In genomic region chrII:5378239-5378521, ce11 we compare ENCODE assay signal across 5 worm cellular contexts.
A peak's percentile ranks its signal among the peaks of the same experiment; 100 is the strongest.
TF ChIP-seq lines count a peak whose summit lies in the region.

No protein-coding gene starts in this region.

TF ChIP-seq in whole organism, L1 larva, 84 proteins besides CTCF, POLR2A, EP300 and RAD21 (continues in another document):
- TF ChIP-seq mdl-1 (tag; optimal IDR thresholded peaks at IDR 0.05; lab: Kevin White, UChicago) (no peak), unc-98 (GFP tag; IDR thresholded peaks at IDR 0.05; lab: Robert Waterston, UW) (no peak), sup-37 (GFP tag; optimal IDR thresholded peaks at IDR 0.05; lab: Kevin White, UChicago) (no peak), fkh-4 (tag; optimal IDR thresholded peaks at IDR 0.05; lab: Kevin White, UChicago; ENCODE audit: borderline replicate concordance) (no peak), lin-14 (GFP tag; optimal IDR thresholded peaks at IDR 0.05; lab: Kevin White, UChicago) (peak; percentile 17), hpl-2 (GFP tag; optimal IDR thresholded peaks at IDR 0.05; lab: Kevin White, UChicago) (no peak), fos-1 (tag; optimal IDR thresholded peaks at IDR 0.05; lab: Kevin White, UChicago) (no peak), pqm-1 (tag; optimal IDR thresholded peaks at IDR 0.05; lab: Kevin White, UChicago) (no peak), Y116A8C.19 (tag; optimal IDR thresholded peaks at IDR 0.05; lab: Kevin White, UChicago; ENCODE audit: borderline replicate concordance) (no peak), sptf-1 (tag; optimal IDR thresholded peaks at IDR 0.05; lab: Kevin White, UChicago) (no peak), xbp-1 (tag; optimal IDR thresholded peaks at IDR 0.05; lab: Kevin White, UChicago) (peak; percentile 13), irx-1 (tag; optimal IDR thresholded peaks at IDR 0.05; lab: Kevin White, UChicago) (no peak), egl-27 (tag; optimal IDR thresholded peaks at IDR 0.05; lab: Kevin White, UChicago) (no peak), lin-35 (GFP tag; optimal IDR thresholded peaks at IDR 0.05; lab: Kevin White, UChicago) (peak; percentile 13 to 47), lin-39 (tag; optimal IDR thresholded peaks at IDR 0.05; lab: Kevin White, UChicago) (no peak), nhr-76 (tag; optimal IDR thresholded peaks at IDR 0.05; lab: Kevin White, UChicago) (no peak), swsn-7 (tag; optimal IDR thresholded peaks at IDR 0.05; lab: Kevin White, UChicago) (no peak), nhr-11 (tag; optimal IDR thresholded peaks at IDR 0.05; lab: Kevin White, UChicago) (no peak), skn-1 (tag; optimal IDR thresholded peaks at IDR 0.05; lab: Kevin White, UChicago) (peak; percentile 92)

TF ChIP-seq in whole organism, L2 larva, 48 proteins besides CTCF, POLR2A, EP300 and RAD21:
- TF ChIP-seq fos-1 (tag; optimal IDR thresholded peaks at IDR 0.05; lab: Kevin White, UChicago) (peak; percentile 8), F13H6.1 (tag; optimal IDR thresholded peaks at IDR 0.05; lab: Kevin White, UChicago) (no peak), nhr-12 (tag; optimal IDR thresholded peaks at IDR 0.05; lab: Kevin White, UChicago) (no peak), nhr-25 (tag; optimal IDR thresholded peaks at IDR 0.05; lab: Kevin White, UChicago) (peak; percentile 5), nhr-129 (tag; optimal IDR thresholded peaks at IDR 0.05; lab: Kevin White, UChicago) (peak; percentile 49), crh-2 (tag; optimal IDR thresholded peaks at IDR 0.05; lab: Kevin White, UChicago) (peak; percentile 28), sma-9 (GFP tag; optimal IDR thresholded peaks at IDR 0.05; lab: Kevin White, UChicago) (peak; percentile 33), sma-9 (tag; optimal IDR thresholded peaks at IDR 0.05; lab: Kevin White, UChicago) (no peak)

TF ChIP-seq in whole organism, L3 larva, 47 proteins besides CTCF, POLR2A, EP300 and RAD21:
- TF ChIP-seq mdl-1 (tag; optimal IDR thresholded peaks at IDR 0.05; lab: Kevin White, UChicago) (no peak), nhr-11 (tag; optimal IDR thresholded peaks at IDR 0.05; lab: Kevin White, UChicago) (no peak), nhr-43 (tag; optimal IDR thresholded peaks at IDR 0.05; lab: Kevin White, UChicago; ENCODE audit: poor library complexity, severe bottlenecking) (peak; percentile 5), aly-2 (tag; optimal IDR thresholded peaks at IDR 0.05; lab: Kevin White, UChicago) (no peak), elt-3 (tag; optimal IDR thresholded peaks at IDR 0.05; lab: Kevin White, UChicago) (no peak), nhr-23 (tag; optimal IDR thresholded peaks at IDR 0.05; lab: Kevin White, UChicago) (peak; percentile 9), skn-1 (tag; optimal IDR thresholded peaks at IDR 0.05; lab: Kevin White, UChicago) (peak; percentile 82), nhr-12 (tag; optimal IDR thresholded peaks at IDR 0.05; lab: Kevin White, UChicago) (no peak), nhr-25 (tag; optimal IDR thresholded peaks at IDR 0.05; lab: Kevin White, UChicago) (peak; percentile 68)

TF ChIP-seq in whole organism, L4 larva, 104 proteins besides CTCF, POLR2A, EP300 and RAD21:
- no peak for TF ChIP-seq ceh-62 (tag; optimal IDR thresholded peaks at IDR 0.05; lab: Kevin White, UChicago)
- TF ChIP-seq madf-9 (GFP tag; conservative IDR thresholded peaks at IDR 0.05; lab: Robert Waterston, UW), result no peak
- peak; percentile 44 for TF ChIP-seq nhr-28 (tag; optimal IDR thresholded peaks at IDR 0.05; lab: Kevin White, UChicago)
- TF ChIP-seq dpl-1 (GFP tag; optimal IDR thresholded peaks at IDR 0.05; lab: Kevin White, UChicago), result no peak
- no peak for TF ChIP-seq dmd-8 (GFP tag; IDR thresholded peaks at IDR 0.05; lab: Robert Waterston, UW)
- TF ChIP-seq snpc-1.2 (GFP tag; IDR thresholded peaks at IDR 0.05; lab: Robert Waterston, UW), result no peak
- no peak for TF ChIP-seq Y48G9A.11 (GFP tag; IDR thresholded peaks at IDR 0.05; lab: Robert Waterston, UW)
- peak in 1 of 2 experiments; percentile 11 for TF ChIP-seq lsy-2 (tag; optimal IDR thresholded peaks at IDR 0.05; lab: Kevin White, UChicago)
- TF ChIP-seq skn-1 (tag; optimal IDR thresholded peaks at IDR 0.05; lab: Kevin White, UChicago), result no peak
- no peak for TF ChIP-seq F44E2.7 (GFP tag; IDR thresholded peaks at IDR 0.05; lab: Robert Waterston, UW)
- TF ChIP-seq ZK337.2 (GFP tag; IDR thresholded peaks at IDR 0.05; lab: Robert Waterston, UW), result no peak
- no peak for TF ChIP-seq daf-8 (GFP tag; IDR thresholded peaks at IDR 0.05; lab: Robert Waterston, UW)
- no peak for TF ChIP-seq sdz-12 (GFP tag; optimal IDR thresholded peaks at IDR 0.05; lab: Kevin White, UChicago)
- no peak for TF ChIP-seq lin-39 (tag; optimal IDR thresholded peaks at IDR 0.05; lab: Kevin White, UChicago)
- no peak for TF ChIP-seq rbr-2 (tag; optimal IDR thresholded peaks at IDR 0.05; lab: Kevin White, UChicago)
- no peak for TF ChIP-seq ztf-11 (tag; optimal IDR thresholded peaks at IDR 0.05; lab: Kevin White, UChicago)
- no peak for TF ChIP-seq nhr-102 (tag; optimal IDR thresholded peaks at IDR 0.05; lab: Kevin White, UChicago)
- peak; percentile 50 for TF ChIP-seq hlh-30 (tag; optimal IDR thresholded peaks at IDR 0.05; lab: Kevin White, UChicago; ENCODE audit: insufficient read depth)
- TF ChIP-seq ceh-28 (tag; optimal IDR thresholded peaks at IDR 0.05; lab: Kevin White, UChicago), result no peak
- no peak for TF ChIP-seq lin-1 (GFP tag; IDR thresholded peaks at IDR 0.05; lab: Robert Waterston, UW)
- TF ChIP-seq aly-2 (tag; optimal IDR thresholded peaks at IDR 0.05; lab: Kevin White, UChicago), result no peak
- TF ChIP-seq unc-62 (GFP tag; optimal IDR thresholded peaks at IDR 0.05 in 1 of 2; lab: Kevin White, UChicago), result peak in 1 of 2 experiments; percentile 49
- no peak for TF ChIP-seq unc-62 (tag; optimal IDR thresholded peaks at IDR 0.05; lab: Kevin White, UChicago)
- no peak for TF ChIP-seq lir-3 (tag; optimal IDR thresholded peaks at IDR 0.05; lab: Kevin White, UChicago)
- TF ChIP-seq ceh-32 (tag; optimal IDR thresholded peaks at IDR 0.05; lab: Kevin White, UChicago; ENCODE audit: poor library complexity), result no peak
- no peak for TF ChIP-seq php-3 (GFP tag; IDR thresholded peaks at IDR 0.05; lab: Robert Waterston, UW)
- TF ChIP-seq lim-7 (GFP tag; IDR thresholded peaks at IDR 0.05; lab: Robert Waterston, UW), result no peak
- no peak for TF ChIP-seq daf-19 (GFP tag; conservative IDR thresholded peaks at IDR 0.05; lab: Robert Waterston, UW)
- peak; percentile 1 for TF ChIP-seq hlh-11 (tag; optimal IDR thresholded peaks at IDR 0.05; lab: Kevin White, UChicago)
- no peak for TF ChIP-seq hmg-1.1 (GFP tag; IDR thresholded peaks at IDR 0.05; lab: Robert Waterston, UW)

TF ChIP-seq in whole organism, young adult, 124 proteins besides CTCF, POLR2A, EP300 and RAD21:
- no peak for TF ChIP-seq ztf-26 (tag; optimal IDR thresholded peaks at IDR 0.05; lab: Kevin White, UChicago)
- TF ChIP-seq lin-26 (GFP tag; IDR thresholded peaks at IDR 0.05; lab: Robert Waterston, UW), result 0 out of 2 replicates have a peak, but pooled peaks have one; percentile 29
- TF ChIP-seq B0019.2 (GFP tag; conservative IDR thresholded peaks at IDR 0.05; lab: Robert Waterston, UW), result no peak
- TF ChIP-seq Y56A3A.18 (GFP tag; IDR thresholded peaks at IDR 0.05; lab: Robert Waterston, UW), result no peak
- no peak for TF ChIP-seq aptf-3 (GFP tag; IDR thresholded peaks at IDR 0.05; lab: Robert Waterston, UW)
- no peak for TF ChIP-seq D2030.7 (GFP tag; IDR thresholded peaks at IDR 0.05; lab: Robert Waterston, UW)
- TF ChIP-seq let-607 (tag; optimal IDR thresholded peaks at IDR 0.05; lab: Kevin White, UChicago), result peak in 1 of 2 experiments; percentile 5
- peak; percentile 16 for TF ChIP-seq nhr-80 (tag; optimal IDR thresholded peaks at IDR 0.05; lab: Kevin White, UChicago)
